Worm (Caenorhabditis elegans) whole organism, L4 larva: ENCODE results near the gene myrf-1.
A peak's percentile ranks its signal among the peaks of the same experiment; 100 is the strongest.

Source experiments
- F44E2.7 ChIP-seq: fragments of 200-800 bp; sonication (Bioruptor generic); IDR thresholded peaks from 2 replicates; pipeline ENCODE4 v2.1.2; 2022; ENCODE audit warnings: missing genetic modification characterization, missing compliant biosample characterization
- F49E8.2 ChIP-seq: sonication (generic microtip); optimal IDR thresholded peaks from 2 replicates; lab custom pipeline; 2016; ENCODE audit warnings: missing compliant biosample characterization, mild to moderate bottlenecking, missing genetic modification characterization, borderline replicate concordance
- T20F7.1 ChIP-seq: fragments of 200-800 bp; sonication (Bioruptor generic); optimal IDR thresholded peaks from 2 replicates; lab custom pipeline; 2018; ENCODE audit warnings: mild to moderate bottlenecking, missing genetic modification characterization, missing compliant biosample characterization
- Y105C5A.15 ChIP-seq: fragments of 200-800 bp; sonication (Bioruptor generic); IDR thresholded peaks from 2 replicates; pipeline ENCODE4 v1.3.6; 2022; ENCODE audit warnings: missing genetic modification characterization, missing compliant biosample characterization
- Y48G9A.11 ChIP-seq: fragments of 200-800 bp; sonication (Bioruptor generic); IDR thresholded peaks from 2 replicates; pipeline ENCODE4 v1.3.6; 2022; ENCODE audit warnings: missing genetic modification reagents, missing genetic modification characterization, missing compliant biosample characterization
- Y75B8A.6 ChIP-seq: fragments of 200-800 bp; sonication (Bioruptor generic); IDR thresholded peaks from 2 replicates; pipeline ENCODE4 v1.3.6; 2022; ENCODE audit warnings: missing genetic modification reagents, missing genetic modification characterization, missing compliant biosample characterization
- aha-1 ChIP-seq: fragments of 150-350 bp; peaks from one replicate; lab custom pipeline; 2014; ENCODE audit warnings: missing biosample characterization, missing genetic modification characterization
- ama-1 ChIP-seq: fragments of 150-350 bp; optimal IDR thresholded peaks from 2 replicates; lab custom pipeline; 2014; ENCODE audit warnings: inconsistent platforms, mixed read lengths
- ceh-44 ChIP-seq: fragments of 200-800 bp; sonication (Bioruptor generic); IDR thresholded peaks from 2 replicates; pipeline ENCODE4 v1.3.6; 2022; ENCODE audit warnings: missing genetic modification reagents, missing genetic modification characterization, missing compliant biosample characterization
- ces-1 ChIP-seq: fragments of 150-350 bp; sonication (generic microtip); optimal IDR thresholded peaks from 4 replicates; lab custom pipeline; 2014; ENCODE audit warnings: missing biosample characterization, missing genetic modification reagents, missing genetic modification characterization
- dmd-6 ChIP-seq: fragments of 200-800 bp; sonication (Bioruptor generic); IDR thresholded peaks from 2 replicates; pipeline ENCODE4 v1.3.6; 2022; ENCODE audit warnings: missing genetic modification reagents, missing genetic modification characterization, missing compliant biosample characterization
- dmd-9 ChIP-seq: fragments of 200-800 bp; sonication (Bioruptor generic); IDR thresholded peaks from 2 replicates; pipeline ENCODE4 v1.3.6; 2022; ENCODE audit warnings: missing genetic modification reagents, missing genetic modification characterization, missing compliant biosample characterization
- duxl-1 ChIP-seq: sonication (generic microtip); optimal IDR thresholded peaks from 2 replicates; lab custom pipeline; 2016; ENCODE audit warnings: mild to moderate bottlenecking, missing genetic modification characterization, moderate library complexity, missing compliant biosample characterization; ENCODE audit not compliant: poor library complexity
- dve-1 ChIP-seq: sonication (generic microtip); optimal IDR thresholded peaks from 2 replicates; lab custom pipeline; 2017; ENCODE audit warnings: antibody characterized with exemption, mild to moderate bottlenecking, missing genetic modification characterization, missing compliant biosample characterization; ENCODE audit not compliant: insufficient read depth
- egl-43 ChIP-seq: fragments of 200-800 bp; sonication (Bioruptor generic); IDR thresholded peaks from 2 replicates; pipeline ENCODE4 v1.3.6; 2022; ENCODE audit warnings: missing genetic modification reagents, missing genetic modification characterization, missing compliant biosample characterization
- fkh-10 ChIP-seq: fragments of 150-350 bp; optimal IDR thresholded peaks from 2 replicates; lab custom pipeline; 2014; ENCODE audit warnings: missing biosample characterization, missing genetic modification reagents, missing genetic modification characterization
- hif-1 ChIP-seq, 2 experiments: sonication (generic microtip); optimal IDR thresholded peaks; 2 replicates each; lab custom pipeline; 2016 to 2017; ENCODE audit warnings: missing compliant biosample characterization in 2 of 2, missing genetic modification characterization in 2 of 2, missing genetic modification reagents in 2 of 2, missing genotype in 2 of 2, mild to moderate bottlenecking in 1 of 2
- hlh-11 ChIP-seq: fragments of 200-800 bp; sonication (Bioruptor generic); optimal IDR thresholded peaks from 2 replicates; lab custom pipeline; 2018; ENCODE audit warnings: mild to moderate bottlenecking, missing genetic modification characterization, missing compliant biosample characterization
- hlh-30 ChIP-seq: sonication (generic microtip); optimal IDR thresholded peaks from 2 replicates; lab custom pipeline; 2017; ENCODE audit warnings: antibody characterized with exemption, mild to moderate bottlenecking, missing genetic modification characterization, missing compliant biosample characterization; ENCODE audit not compliant: insufficient read depth
- jun-1 ChIP-seq: fragments of 150-350 bp; optimal IDR thresholded peaks from 2 replicates; lab custom pipeline; 2014; ENCODE audit warnings: missing biosample characterization, missing genetic modification reagents, missing genetic modification characterization
- lin-39 ChIP-seq: fragments of 150-350 bp; optimal IDR thresholded peaks from 2 replicates; lab custom pipeline; 2014; ENCODE audit warnings: missing biosample characterization, missing genetic modification reagents, missing genetic modification characterization
- lsy-2 ChIP-seq, 2 experiments: fragments of 150-350 bp in 1 of 2; sonication (generic microtip) in 1 of 2; optimal IDR thresholded peaks; 2 replicates each; lab custom pipeline; 2014 to 2017; ENCODE audit warnings: missing biosample characterization in 2 of 2, missing genetic modification characterization in 2 of 2
- madf-5 ChIP-seq, 2 experiments: fragments of 200-800 bp; sonication (Bioruptor generic); IDR thresholded peaks; 2 replicates each; pipeline ENCODE4 v1.3.6; 2022; ENCODE audit warnings: missing compliant biosample characterization in 2 of 2, missing genetic modification characterization in 2 of 2
- madf-9 ChIP-seq: fragments of 200-800 bp; sonication (Bioruptor generic); conservative IDR thresholded peaks from 2 replicates; pipeline ENCODE4 v1.3.6; 2022; ENCODE audit warnings: missing genetic modification reagents, missing genetic modification characterization, missing compliant biosample characterization
- mxl-2 ChIP-seq: fragments of 200-800 bp; sonication (Bioruptor generic); conservative IDR thresholded peaks from 2 replicates; pipeline ENCODE4 v1.3.6; 2022; ENCODE audit warnings: missing genetic modification reagents, missing genetic modification characterization, missing compliant biosample characterization
- nhr-25 ChIP-seq: sonication (generic microtip); optimal IDR thresholded peaks from 2 replicates; lab custom pipeline; 2017; ENCODE audit warnings: missing genetic modification characterization, mild to moderate bottlenecking, missing compliant biosample characterization, antibody characterized with exemption, moderate library complexity, borderline replicate concordance; ENCODE audit not compliant: insufficient read depth
- nhr-28 ChIP-seq: fragments of 150-350 bp; optimal IDR thresholded peaks from 2 replicates; lab custom pipeline; 2014; ENCODE audit warnings: missing biosample characterization, missing genetic modification characterization
- nhr-6 ChIP-seq: fragments of 150-350 bp; optimal IDR thresholded peaks from 2 replicates; lab custom pipeline; 2014; ENCODE audit warnings: missing biosample characterization, missing genetic modification characterization
- nhr-77 ChIP-seq: fragments of 150-350 bp; optimal IDR thresholded peaks from 2 replicates; lab custom pipeline; 2014; ENCODE audit warnings: missing biosample characterization, missing genetic modification characterization
- set-16 ChIP-seq: fragments of 200-800 bp; sonication (Bioruptor generic); IDR thresholded peaks from 2 replicates; pipeline ENCODE4 v1.3.6; 2022; ENCODE audit warnings: missing genetic modification reagents, missing genetic modification characterization, missing compliant biosample characterization
- skn-1 ChIP-seq: fragments of 150-350 bp; optimal IDR thresholded peaks from 2 replicates; lab custom pipeline; 2014; ENCODE audit warnings: missing biosample characterization, missing genetic modification characterization
- tra-1 ChIP-seq: fragments of 200-800 bp; sonication (Bioruptor generic); IDR thresholded peaks from 2 replicates; pipeline ENCODE4 v1.3.6; 2022; ENCODE audit warnings: missing genetic modification reagents, missing genetic modification characterization, missing compliant biosample characterization
- unc-62 ChIP-seq, 3 experiments: fragments of 150-350 bp in 1 of 3; sonication (generic microtip); optimal IDR thresholded peaks in 2 of 3; peaks in 1 of 3; 1 replicate in 1 of 3; 2 replicates in 2 of 3; lab custom pipeline; 2014 to 2017; ENCODE audit warnings: missing biosample characterization in 3 of 3, missing genetic modification characterization in 3 of 3, missing genetic modification reagents in 3 of 3, missing genotype in 1 of 3
- zfp-2 ChIP-seq: sonication (generic microtip); optimal IDR thresholded peaks from 2 replicates; lab custom pipeline; 2016; ENCODE audit warnings: mild to moderate bottlenecking, missing genetic modification characterization, missing compliant biosample characterization
- zfp-3 ChIP-seq: fragments of 200-800 bp; sonication (Bioruptor generic); conservative IDR thresholded peaks from 2 replicates; pipeline ENCODE4 v1.3.6; 2022; ENCODE audit warnings: missing genetic modification reagents, missing genetic modification characterization, missing compliant biosample characterization
- ztf-11 ChIP-seq: fragments of 150-350 bp; optimal IDR thresholded peaks from 2 replicates; lab custom pipeline; 2014; ENCODE audit warnings: missing biosample characterization, missing genetic modification characterization

Gene myrf-1

ce11 chrII:10516375-10516774, 14.0 kb upstream of the myrf-1 start (continued):
- no peak for TF ChIP-seq mxl-2 (GFP tag; lab: Robert Waterston, UW)
- peak; percentile 6 for TF ChIP-seq dve-1 (tag; lab: Kevin White, UChicago)
- TF ChIP-seq egl-43 (GFP tag; lab: Robert Waterston, UW), result no peak
- TF ChIP-seq Y48G9A.11, result no peak
- TF ChIP-seq hlh-30, result peak; percentile 31
- no peak for TF ChIP-seq duxl-1 (tag; lab: Kevin White, UChicago)
- no peak for TF ChIP-seq ces-1 (GFP tag; lab: Kevin White, UChicago)

ce11 chrII:10515422-10515821, 13.1 kb upstream of the myrf-1 start:
- TF ChIP-seq aha-1 (tag; lab: Kevin White, UChicago) (peak; percentile 91), zfp-2 (no peak), set-16 (GFP tag; lab: Robert Waterston, UW) (no peak), F49E8.2 (no peak), F44E2.7 (GFP tag; lab: Robert Waterston, UW) (no peak), nhr-28 (tag; lab: Kevin White, UChicago) (peak; percentile 50), dmd-6 (GFP tag; lab: Robert Waterston, UW) (peak; percentile 15; the same call in 1 of the 2 replicates), hlh-30 (peak; percentile 38), lin-39 (tag; lab: Kevin White, UChicago) (no peak)

- peak; percentile 35 for TF ChIP-seq ama-1 (lab: Kevin White, UChicago)
- no peak for TF ChIP-seq dmd-6 (GFP tag; lab: Robert Waterston, UW)
- no peak for TF ChIP-seq hif-1 (tag; optimal IDR thresholded peaks at IDR 0.05; lab: Kevin White, UChicago)
- TF ChIP-seq lsy-2 (tag; optimal IDR thresholded peaks at IDR 0.05; lab: Kevin White, UChicago), result no peak
- TF ChIP-seq skn-1 (tag; lab: Kevin White, UChicago), result no peak
- peak in 1 of 2 experiments; percentile 94 for TF ChIP-seq unc-62 (GFP tag; optimal IDR thresholded peaks at IDR 0.05 in 1 of 2; lab: Kevin White, UChicago)
- TF ChIP-seq unc-62 (tag; optimal IDR thresholded peaks at IDR 0.05; lab: Kevin White, UChicago), result no peak
- TF ChIP-seq, all 104 proteins: peak for 2
Observed at ce11 chrII:10513377-10513776, 11.0 kb upstream of the myrf-1 start.

ce11 chrII:10510242-10510641, 7.9 kb upstream of the myrf-1 start, which contains the start of gene F59B10.3:
F59B10.3 (plus strand) TSS chrII:10510542.
- TF ChIP-seq jun-1 (tag; lab: Kevin White, UChicago) (no peak), zfp-3 (GFP tag; lab: Robert Waterston, UW) (no peak), Y105C5A.15 (GFP tag; lab: Robert Waterston, UW) (no peak), madf-9 (GFP tag; lab: Robert Waterston, UW) (0 out of 2 replicates have a peak, but pooled peaks have one; percentile 27), T20F7.1 (GFP tag; lab: Kevin White, UChicago) (no peak)

ce11 chrII:10509746-10510145, 7.4 kb upstream of the myrf-1 start, which contains the start of gene F59B10.2:
F59B10.2 (minus strand) TSS chrII:10509846.
- TF ChIP-seq ceh-44 (GFP tag; lab: Robert Waterston, UW), result no peak
- no peak for TF ChIP-seq dmd-9 (GFP tag; lab: Robert Waterston, UW)
- TF ChIP-seq ztf-11 (tag; lab: Kevin White, UChicago), result no peak
- TF ChIP-seq hlh-11 (tag; lab: Kevin White, UChicago), result no peak
- no peak for TF ChIP-seq nhr-6 (tag; lab: Kevin White, UChicago)
- TF ChIP-seq Y75B8A.6 (GFP tag; lab: Robert Waterston, UW), result no peak
- no peak for TF ChIP-seq tra-1 (GFP tag; lab: Robert Waterston, UW)
- no peak for TF ChIP-seq ama-1 (lab: Kevin White, UChicago)
- TF ChIP-seq fkh-10 (GFP tag; lab: Kevin White, UChicago), result no peak
- no peak for TF ChIP-seq nhr-25 (tag; lab: Kevin White, UChicago)
- no peak for TF ChIP-seq madf-5 (GFP tag; IDR thresholded peaks at IDR 0.05; lab: Robert Waterston, UW)
- TF ChIP-seq nhr-77 (tag; lab: Kevin White, UChicago), result no peak
